Worm (Caenorhabditis elegans): ENCODE measurements around the gene aat-8.

Gene aat-8

ce11 chrIV:3878283-3878938 is 13.6 kb upstream of the aat-8 start, which contains the start of gene F37C4.6:
TSS of gene F37C4.6 (minus strand) at chrIV:3878333.
- TF ChIP-seq lin-13 (GFP tag; optimal IDR thresholded peaks at IDR 0.05): no peak
- peak; percentile 27 for TF ChIP-seq fos-1 (tag; optimal IDR thresholded peaks at IDR 0.05)

DNA sequence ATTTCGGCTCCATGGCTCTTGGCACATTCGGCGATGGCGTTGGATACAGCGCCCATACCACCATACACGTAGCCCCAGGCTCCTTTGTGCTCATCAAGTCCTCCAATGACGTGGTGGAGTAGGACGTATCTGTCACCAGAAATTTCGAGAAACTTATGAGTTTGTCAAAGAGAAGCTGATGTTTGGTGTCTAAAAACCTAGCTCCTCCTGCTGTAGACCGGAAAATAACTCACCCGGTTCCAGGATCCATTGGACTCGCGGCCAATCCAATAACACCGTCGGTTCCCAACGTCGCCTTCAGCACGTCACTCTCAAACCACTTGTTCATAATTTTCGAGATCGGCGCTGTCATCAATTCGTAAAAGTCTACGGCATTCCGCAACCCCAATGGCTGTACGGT is 12.1 kb upstream of the aat-8 start:
- TF ChIP-seq C34F6.9 (tag; optimal IDR thresholded peaks at IDR 0.05): no peak
- no peak for TF ChIP-seq ztf-1 (GFP tag; conservative IDR thresholded peaks at IDR 0.05)
- TF ChIP-seq sem-4 (tag; optimal IDR thresholded peaks at IDR 0.05): no peak
- TF ChIP-seq ceh-16 (tag; optimal IDR thresholded peaks at IDR 0.05): no peak
- no peak for TF ChIP-seq zag-1 (tag; optimal IDR thresholded peaks at IDR 0.05)
- TF ChIP-seq R02D3.7 (tag; optimal IDR thresholded peaks at IDR 0.05): no peak
- TF ChIP-seq aly-2 (tag; optimal IDR thresholded peaks at IDR 0.05): no peak
- no peak for TF ChIP-seq nhr-129 (tag; optimal IDR thresholded peaks at IDR 0.05)
- no peak for TF ChIP-seq fos-1 (tag; optimal IDR thresholded peaks at IDR 0.05)
- no peak for TF ChIP-seq nhr-10 (tag; optimal IDR thresholded peaks at IDR 0.05)
- no peak for TF ChIP-seq skn-1 (tag; optimal IDR thresholded peaks at IDR 0.05)

DNA sequence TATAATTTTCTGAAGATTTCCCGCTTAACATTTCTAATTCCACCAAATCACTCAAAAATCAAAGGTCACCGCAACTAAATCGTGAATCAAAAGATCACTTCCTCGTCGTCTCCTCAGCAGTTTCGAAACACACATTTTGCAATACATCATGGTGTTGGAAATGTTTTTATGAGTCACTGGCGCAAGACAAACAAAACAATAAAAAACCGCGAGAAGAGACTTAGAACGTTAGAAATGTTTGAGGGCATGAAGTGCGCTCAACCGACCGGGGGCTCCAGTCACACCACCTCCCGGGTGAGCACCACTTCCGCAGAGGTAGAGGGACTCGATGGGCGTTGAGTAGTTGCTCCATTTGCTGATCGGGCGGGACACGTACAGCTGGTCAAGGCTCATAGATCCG is 10.4 kb upstream of the aat-8 start:
- TF ChIP-seq egl-27 (tag; optimal IDR thresholded peaks at IDR 0.05) (peak; percentile 21), sma-9 (GFP tag; optimal IDR thresholded peaks at IDR 0.05) (peak; percentile 73), sma-9 (tag; optimal IDR thresholded peaks at IDR 0.05) (no peak), C34F6.9 (tag; optimal IDR thresholded peaks at IDR 0.05) (peak; percentile 59), ztf-1 (GFP tag; conservative IDR thresholded peaks at IDR 0.05) (no peak), unc-55 (GFP tag; optimal IDR thresholded peaks at IDR 0.05) (peak; percentile 75), fos-1 (tag; optimal IDR thresholded peaks at IDR 0.05) (peak; percentile 82), mab-5 (tag; optimal IDR thresholded peaks at IDR 0.05) (peak; percentile 85), lin-11 (tag; optimal IDR thresholded peaks at IDR 0.05) (no peak), elt-1 (tag; optimal IDR thresholded peaks at IDR 0.05) (no peak), nhr-6 (tag; optimal IDR thresholded peaks at IDR 0.05) (no peak), nhr-11 (tag; optimal IDR thresholded peaks at IDR 0.05) (no peak), aly-2 (tag; optimal IDR thresholded peaks at IDR 0.05) (no peak), zag-1 (tag; optimal IDR thresholded peaks at IDR 0.05) (no peak), sem-4 (tag; optimal IDR thresholded peaks at IDR 0.05) (peak; percentile 45), nhr-129 (tag; optimal IDR thresholded peaks at IDR 0.05) (peak; percentile 47), sma-3 (GFP tag; optimal IDR thresholded peaks at IDR 0.05) (peak; percentile 42), lin-39 (tag; optimal IDR thresholded peaks at IDR 0.05) (no peak), crh-2 (tag; optimal IDR thresholded peaks at IDR 0.05) (peak; percentile 31), Y55F3AM.14 (GFP tag; optimal IDR thresholded peaks at IDR 0.05) (peak; percentile 41), elt-3 (tag; optimal IDR thresholded peaks at IDR 0.05) (no peak), F13H6.1 (tag; optimal IDR thresholded peaks at IDR 0.05) (peak; percentile 33)

DNA sequence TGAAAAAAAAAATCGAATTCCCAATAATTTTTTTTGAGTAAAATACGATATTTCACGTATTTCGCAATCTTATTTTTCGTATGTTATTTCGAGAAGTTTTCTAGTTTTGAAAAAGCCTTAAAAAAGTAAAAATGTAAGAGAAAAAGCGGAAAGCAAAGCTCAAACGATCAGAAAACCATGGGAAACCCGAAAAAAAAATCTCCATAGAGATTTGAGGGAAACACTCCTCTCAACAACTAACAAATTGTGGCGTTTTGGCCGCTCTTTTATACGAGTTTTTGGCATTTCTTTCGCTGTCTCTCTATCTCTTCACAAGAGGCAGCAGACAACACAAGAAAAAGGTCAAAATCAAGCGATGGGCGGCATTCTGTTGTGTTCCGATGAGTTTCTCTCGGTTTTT is 9.6 kb upstream of the aat-8 start:
- TF ChIP-seq crh-2 (tag; optimal IDR thresholded peaks at IDR 0.05): peak; percentile 40
- peak; percentile 41 for TF ChIP-seq C34F6.9 (tag; optimal IDR thresholded peaks at IDR 0.05)
- TF ChIP-seq nhr-129 (tag; optimal IDR thresholded peaks at IDR 0.05): peak; percentile 45
- TF ChIP-seq F13H6.1 (tag; optimal IDR thresholded peaks at IDR 0.05): peak; percentile 10
- peak; percentile 95 for TF ChIP-seq ama-1 (optimal IDR thresholded peaks at IDR 0.05)
- TF ChIP-seq nhr-21 (tag; optimal IDR thresholded peaks at IDR 0.05): no peak
- no peak for TF ChIP-seq skn-1 (tag; optimal IDR thresholded peaks at IDR 0.05)
- TF ChIP-seq fos-1 (tag; optimal IDR thresholded peaks at IDR 0.05): peak; percentile 65
- no peak for TF ChIP-seq elt-1 (tag; optimal IDR thresholded peaks at IDR 0.05)
- peak; percentile 30 for TF ChIP-seq nhr-10 (tag; optimal IDR thresholded peaks at IDR 0.05)
- peak; percentile 28 for TF ChIP-seq unc-55 (GFP tag; optimal IDR thresholded peaks at IDR 0.05)
- TF ChIP-seq lsy-2 (tag; optimal IDR thresholded peaks at IDR 0.05): peak in 1 of 2 experiments; percentile 51
- TF ChIP-seq sma-9 (GFP tag; optimal IDR thresholded peaks at IDR 0.05): peak; percentile 26
- no peak for TF ChIP-seq sma-9 (tag; optimal IDR thresholded peaks at IDR 0.05)
- TF ChIP-seq nhr-12 (tag; optimal IDR thresholded peaks at IDR 0.05): no peak
- peak; percentile 19 for TF ChIP-seq nhr-25 (tag; optimal IDR thresholded peaks at IDR 0.05)
- no peak for TF ChIP-seq sma-3 (GFP tag; optimal IDR thresholded peaks at IDR 0.05)

DNA sequence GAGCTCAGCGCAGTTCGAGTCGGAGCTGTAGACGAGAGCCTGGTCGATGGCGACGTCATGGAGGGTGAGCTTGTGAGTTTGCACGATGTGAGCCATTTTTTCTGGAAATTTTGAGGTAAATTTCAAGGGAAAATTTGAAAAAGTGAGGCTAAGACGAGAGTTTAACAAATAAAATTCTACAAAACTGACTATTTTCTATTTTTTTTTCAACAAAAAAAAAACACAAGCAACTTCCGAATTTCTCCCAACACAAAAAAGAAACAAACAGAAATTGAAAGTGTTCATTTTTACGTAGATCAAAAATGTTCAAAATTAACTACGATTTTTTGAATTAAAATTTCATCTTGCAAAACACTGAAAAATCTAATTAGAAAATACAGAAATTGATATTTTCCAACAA is 8.9 kb upstream of the aat-8 start, which contains the start of gene F37C4.5:
Gene F37C4.5, minus strand, starts transcription at position 101 of the 400 bp plus-strand sequence.
- TF ChIP-seq lsy-2 (tag; optimal IDR thresholded peaks at IDR 0.05) (no peak), snpc-4 (tag; optimal IDR thresholded peaks at IDR 0.05) (no peak), mdl-1 (tag; optimal IDR thresholded peaks at IDR 0.05) (no peak), dmd-4 (tag; optimal IDR thresholded peaks at IDR 0.05) (no peak), nhr-77 (tag; optimal IDR thresholded peaks at IDR 0.05) (no peak), lin-39 (tag; optimal IDR thresholded peaks at IDR 0.05) (no peak), unc-55 (GFP tag; optimal IDR thresholded peaks at IDR 0.05) (no peak), unc-62 (GFP tag; optimal IDR thresholded peaks at IDR 0.05) (no peak)
